Fruit fly (Drosophila melanogaster) whole organism, embryonic: ENCODE measurements around the gene CG1622.

ENCODE experiments used
- ATbp ChIP-seq: fragments of 200-800 bp; sonication (Bioruptor generic); optimal IDR thresholded peaks from 2 replicates; lab custom pipeline; 2017; ENCODE audit warnings: missing biosample characterization, mild to moderate bottlenecking, missing genetic modification characterization, missing genetic modification reagents
- Aef1 ChIP-seq: fragments of 200-800 bp; sonication (Bioruptor generic); IDR thresholded peaks from 3 replicates; pipeline ENCODE4 v1.3.6; 2022; ENCODE audit warnings: missing biosample characterization, missing genetic modification characterization
- Atf6 ChIP-seq: fragments of 200-800 bp; sonication (Bioruptor generic); IDR thresholded peaks from 2 replicates; pipeline ENCODE4 v1.3.6; 2022; ENCODE audit warnings: missing biosample characterization, missing genetic modification characterization
- CG10209 ChIP-seq: fragments of 200-800 bp; sonication (Bioruptor generic); optimal IDR thresholded peaks from 3 replicates; lab custom pipeline; 2017; ENCODE audit warnings: missing biosample characterization, mild to moderate bottlenecking, missing genetic modification characterization, missing genetic modification reagents
- CG11093 ChIP-seq: fragments of 200-800 bp; sonication (Bioruptor generic); IDR thresholded peaks from 3 replicates; pipeline ENCODE4 v1.3.6; 2022; ENCODE audit warnings: missing biosample characterization, missing genetic modification characterization
- CG12071 ChIP-seq: fragments of 200-800 bp; sonication (Bioruptor generic); optimal IDR thresholded peaks from 3 replicates; lab custom pipeline; 2018; ENCODE audit warnings: missing biosample characterization, mild to moderate bottlenecking, missing genetic modification characterization
- CG12155 ChIP-seq: fragments of 200-800 bp; sonication (Bioruptor generic); optimal IDR thresholded peaks from 3 replicates; lab custom pipeline; 2016; ENCODE audit warnings: missing biosample characterization, missing genetic modification characterization
- CG12769 ChIP-seq: fragments of 200-800 bp; sonication (Bioruptor generic); optimal IDR thresholded peaks from 2 replicates; lab custom pipeline; 2019; ENCODE audit warnings: missing biosample characterization, mild to moderate bottlenecking, missing genetic modification characterization, moderate library complexity
- CG13775 ChIP-seq: fragments of 200-800 bp; sonication (Bioruptor generic); optimal IDR thresholded peaks from 3 replicates; lab custom pipeline; 2017; ENCODE audit warnings: missing biosample characterization, mild to moderate bottlenecking, missing genetic modification characterization
- CG14441 ChIP-seq: fragments of 200-800 bp; sonication (Bioruptor generic); IDR thresholded peaks from 2 replicates; pipeline ENCODE4 v1.3.6; 2022; ENCODE audit warnings: missing biosample characterization, missing genetic modification characterization
- CG15011 ChIP-seq: fragments of 200-800 bp; sonication (Bioruptor generic); optimal IDR thresholded peaks from 3 replicates; lab custom pipeline; 2018; ENCODE audit warnings: missing biosample characterization, mild to moderate bottlenecking, missing genetic modification characterization
- CG15269 ChIP-seq: fragments of 200-800 bp; sonication (Bioruptor generic); optimal IDR thresholded peaks from 2 replicates; lab custom pipeline; 2018; ENCODE audit warnings: missing biosample characterization, mild to moderate bottlenecking, missing genetic modification characterization, moderate library complexity
- CG15479 ChIP-seq: fragments of 200-800 bp; sonication (Bioruptor generic); optimal IDR thresholded peaks from 3 replicates; lab custom pipeline; 2019; ENCODE audit warnings: missing biosample characterization, mild to moderate bottlenecking, missing genetic modification characterization, moderate library complexity
- CG1603 ChIP-seq: fragments of 200-800 bp; sonication (Bioruptor generic); optimal IDR thresholded peaks from 2 replicates; lab custom pipeline; 2019; ENCODE audit warnings: missing biosample characterization, mild to moderate bottlenecking, missing genetic modification characterization, moderate library complexity
- CG17829 ChIP-seq: fragments of 200-800 bp; optimal IDR thresholded peaks from 2 replicates; lab custom pipeline; 2019; ENCODE audit warnings: missing biosample characterization, mild to moderate bottlenecking, missing genetic modification characterization, moderate library complexity
- CG31224 ChIP-seq: fragments of 200-800 bp; sonication (Bioruptor generic); IDR thresholded peaks from 2 replicates; pipeline ENCODE4 v1.3.6; 2022; ENCODE audit warnings: missing biosample characterization, missing genetic modification characterization
- CG3281 ChIP-seq: fragments of 200-800 bp; sonication (Bioruptor generic); optimal IDR thresholded peaks from 3 replicates; lab custom pipeline; 2017; ENCODE audit warnings: missing biosample characterization, mild to moderate bottlenecking, missing genetic modification characterization
- CG3847 ChIP-seq: fragments of 200-800 bp; sonication (Bioruptor generic); IDR thresholded peaks from 2 replicates; pipeline ENCODE4 v1.3.6; 2022; ENCODE audit warnings: missing biosample characterization, missing genetic modification characterization
- CG6813 ChIP-seq: fragments of 200-800 bp; sonication (Bioruptor generic); optimal IDR thresholded peaks from 2 replicates; lab custom pipeline; 2017; ENCODE audit warnings: missing biosample characterization, missing genetic modification characterization, mild to moderate bottlenecking, moderate library complexity, missing genetic modification reagents
- CG7372 ChIP-seq: fragments of 200-800 bp; sonication (Bioruptor generic); IDR thresholded peaks from 2 replicates; pipeline ENCODE4 v1.3.6; 2022; ENCODE audit warnings: missing biosample characterization, missing genetic modification characterization
- CG9609 ChIP-seq: fragments of 200-800 bp; sonication (Bioruptor generic); optimal IDR thresholded peaks from 3 replicates; lab custom pipeline; 2016; ENCODE audit warnings: missing biosample characterization, missing genetic modification characterization
- Dek ChIP-seq: fragments of 200-800 bp; sonication (Bioruptor generic); optimal IDR thresholded peaks from 3 replicates; lab custom pipeline; 2019; ENCODE audit warnings: missing biosample characterization, mild to moderate bottlenecking, missing genetic modification characterization, moderate library complexity
- Dip3 ChIP-seq: fragments of 200-800 bp; sonication (Bioruptor generic); optimal IDR thresholded peaks from 3 replicates; lab custom pipeline; 2016; ENCODE audit warnings: missing biosample characterization, missing genetic modification characterization
- E2f1 ChIP-seq: fragments of 200-800 bp; sonication (Bioruptor generic); IDR thresholded peaks from 2 replicates; pipeline ENCODE4 v1.3.6; 2022; ENCODE audit warnings: missing biosample characterization, missing genetic modification characterization
- HLH54F ChIP-seq: fragments of 200-800 bp; sonication (Bioruptor generic); optimal IDR thresholded peaks from 3 replicates; lab custom pipeline; 2016; ENCODE audit warnings: missing biosample characterization, missing genetic modification characterization
- HLHmδ ChIP-seq: fragments of 200-800 bp; sonication (Bioruptor generic); optimal IDR thresholded peaks from 2 replicates; lab custom pipeline; 2018; ENCODE audit warnings: missing biosample characterization, mild to moderate bottlenecking, missing genetic modification characterization, moderate library complexity
- Hr51 ChIP-seq, 2 experiments: fragments of 200-800 bp; sonication (Bioruptor generic); optimal IDR thresholded peaks; 2 replicates in 1 of 2; 3 replicates in 1 of 2; lab custom pipeline; 2016 to 2018; ENCODE audit warnings: missing biosample characterization in 2 of 2, missing genetic modification characterization in 2 of 2, mild to moderate bottlenecking in 1 of 2, moderate library complexity in 1 of 2
- Nf-YB ChIP-seq: fragments of 200-800 bp; sonication (Bioruptor generic); optimal IDR thresholded peaks from 3 replicates; lab custom pipeline; 2019; ENCODE audit warnings: missing biosample characterization, mild to moderate bottlenecking, missing genetic modification characterization, moderate library complexity
- PHDP ChIP-seq: fragments of 200-800 bp; sonication (Bioruptor generic); optimal IDR thresholded peaks from 3 replicates; lab custom pipeline; 2018; ENCODE audit warnings: missing biosample characterization, mild to moderate bottlenecking, missing genetic modification characterization, moderate library complexity
- Sox100B ChIP-seq: fragments of 200-800 bp; sonication (Bioruptor generic); optimal IDR thresholded peaks from 3 replicates; lab custom pipeline; 2018; ENCODE audit warnings: missing biosample characterization, mild to moderate bottlenecking, missing genetic modification characterization
- Taf1 ChIP-seq: fragments of 200-800 bp; sonication (Bioruptor generic); IDR thresholded peaks from 2 replicates; pipeline ENCODE4 v1.3.6; 2022; ENCODE audit warnings: missing biosample characterization, missing genetic modification characterization
- Xrp1 ChIP-seq: fragments of 200-800 bp; sonication (Bioruptor generic); IDR thresholded peaks from 2 replicates; pipeline ENCODE4 v1.3.6; 2022; ENCODE audit warnings: missing biosample characterization, missing genetic modification characterization
- ase ChIP-seq: fragments of 200-800 bp; sonication (Bioruptor generic); IDR thresholded peaks from 3 replicates; pipeline ENCODE4 v1.3.6; 2022; ENCODE audit warnings: missing biosample characterization, missing genetic modification characterization
- bab2 ChIP-seq: fragments of 200-800 bp; sonication (Bioruptor generic); optimal IDR thresholded peaks from 2 replicates; lab custom pipeline; 2016; ENCODE audit warnings: missing biosample characterization, missing genetic modification characterization
- bowl ChIP-seq: fragments of 200-800 bp; sonication (Bioruptor generic); IDR thresholded peaks from 2 replicates; pipeline ENCODE4 v1.3.6; 2022; ENCODE audit warnings: missing biosample characterization, missing genetic modification characterization
- bsh ChIP-seq, 2 experiments: fragments of 200-800 bp; sonication (Bioruptor generic); optimal IDR thresholded peaks; 2 replicates each; lab custom pipeline; 2017 to 2018; ENCODE audit warnings: mild to moderate bottlenecking in 2 of 2, missing biosample characterization in 2 of 2, missing genetic modification characterization in 2 of 2, moderate library complexity in 1 of 2
- chinmo ChIP-seq: fragments of 200-800 bp; sonication (Bioruptor generic); IDR thresholded peaks from 4 replicates; pipeline ENCODE4 v1.3.6; 2022; ENCODE audit warnings: missing biosample characterization, missing genetic modification characterization; ENCODE audit not compliant: partially characterized antibody
- esg ChIP-seq: fragments of 200-800 bp; sonication (Bioruptor generic); conservative IDR thresholded peaks from 2 replicates; pipeline ENCODE4 v1.3.6; 2022; ENCODE audit warnings: missing biosample characterization, missing genetic modification characterization
- eve ChIP-seq, 2 experiments: fragments of >200 bp; optimal IDR thresholded peaks; 2 replicates each; lab custom pipeline; 2017; ENCODE audit warnings: missing biosample characterization in 2 of 2, missing genetic modification characterization in 2 of 2
- fd64A ChIP-seq: fragments of 200-800 bp; sonication (Bioruptor generic); optimal IDR thresholded peaks from 3 replicates; lab custom pipeline; 2018; ENCODE audit warnings: missing biosample characterization, mild to moderate bottlenecking, missing genetic modification characterization
- ind ChIP-seq: fragments of 200-800 bp; sonication (Bioruptor generic); optimal IDR thresholded peaks from 3 replicates; lab custom pipeline; 2016; ENCODE audit warnings: missing biosample characterization, missing genetic modification characterization
- kay ChIP-seq: fragments of 200-800 bp; sonication (Bioruptor generic); optimal IDR thresholded peaks from 2 replicates; lab custom pipeline; 2016; ENCODE audit warnings: missing biosample characterization, missing genetic modification characterization
- lbe ChIP-seq: fragments of 200-800 bp; sonication (Bioruptor generic); optimal IDR thresholded peaks from 2 replicates; lab custom pipeline; 2016; ENCODE audit warnings: missing biosample characterization, mild to moderate bottlenecking, missing genetic modification characterization
- lmd ChIP-seq: fragments of 200-800 bp; sonication (Bioruptor generic); IDR thresholded peaks from 2 replicates; pipeline ENCODE4 v1.3.6; 2022; ENCODE audit warnings: missing biosample characterization, missing genetic modification characterization
- pum ChIP-seq: fragments of 200-800 bp; sonication (Bioruptor generic); optimal IDR thresholded peaks from 2 replicates; lab custom pipeline; 2016; ENCODE audit warnings: missing biosample characterization, missing genetic modification characterization
- ranshi ChIP-seq: fragments of 200-800 bp; sonication (Bioruptor generic); IDR thresholded peaks from 2 replicates; pipeline ENCODE4 v1.3.6; 2022; ENCODE audit warnings: missing biosample characterization, missing genetic modification characterization
- stc ChIP-seq: fragments of 200-800 bp; sonication (Bioruptor generic); IDR thresholded peaks from 2 replicates; pipeline ENCODE4 v1.3.6; 2022; ENCODE audit warnings: missing biosample characterization, missing genetic modification characterization
- tap ChIP-seq: fragments of 200-800 bp; optimal IDR thresholded peaks from 3 replicates; lab custom pipeline; 2019; ENCODE audit warnings: missing biosample characterization, mild to moderate bottlenecking, missing genetic modification characterization, moderate library complexity
- twi ChIP-seq: fragments of 200-800 bp; optimal IDR thresholded peaks from 2 replicates; lab custom pipeline; 2019; ENCODE audit warnings: missing biosample characterization, mild to moderate bottlenecking, missing genetic modification characterization, moderate library complexity

Gene CG1622

DNA sequence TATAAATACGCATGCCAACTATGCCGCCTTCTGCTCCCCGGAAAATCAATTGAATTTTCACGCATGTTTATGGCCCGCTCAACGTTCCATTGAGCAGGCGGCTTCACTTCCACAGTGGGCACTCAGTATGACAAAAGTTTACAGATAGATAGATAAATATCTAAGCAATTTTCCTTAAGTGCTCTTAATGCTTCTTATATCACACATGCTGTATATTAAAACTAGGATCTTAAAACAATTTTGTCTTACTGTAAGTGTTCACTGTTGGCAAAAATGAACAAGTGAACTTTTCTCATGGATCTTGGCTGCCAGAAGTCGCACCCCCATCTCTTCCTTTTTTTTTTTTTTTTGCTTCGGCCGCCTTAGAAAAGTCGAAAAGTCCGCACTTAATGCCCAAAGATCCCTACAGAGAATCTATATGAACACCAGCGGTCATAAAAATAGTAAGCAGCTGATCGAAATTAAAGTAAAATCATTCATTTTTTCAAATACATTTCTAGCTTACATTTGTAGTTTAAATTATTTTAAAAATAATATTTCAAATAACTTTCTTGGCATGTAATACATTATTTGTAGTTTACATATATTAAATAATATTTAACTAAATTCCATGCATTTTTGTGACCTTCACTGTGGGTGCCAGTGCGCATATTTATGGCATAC, 43.7 kb upstream of the CG1622 start (continued):
- TF ChIP-seq CG13775 (GFP tag; lab: Kevin White, UChicago) (peak; percentile 8), fd64A (GFP tag; lab: Kevin White, UChicago) (no peak), CG31224 (peak; percentile 53), CG7372 (0 out of 2 replicates have a peak, but pooled peaks have one; percentile 16), CG10209 (GFP tag; lab: Kevin White, UChicago) (peak; percentile 20), bowl (GFP tag; lab: Robert Waterston, UW) (0 out of 2 replicates have a peak, but pooled peaks have one; percentile 33), CG6813 (GFP tag; lab: Kevin White, UChicago) (no peak), stc (GFP tag; lab: Robert Waterston, UW) (peak; percentile 52), E2f1 (GFP tag; lab: Robert Waterston, UW) (peak; percentile 56), Nf-YB (GFP tag; lab: Kevin White, UChicago) (peak; percentile 4), CG15269 (peak; percentile 50), pum (GFP tag; lab: Kevin White, UChicago) (peak; percentile 17), esg (GFP tag; lab: Robert Waterston, UW) (peak; percentile 28; the same call in 1 of the 2 replicates), ind (GFP tag; lab: Kevin White, UChicago) (peak; percentile 40), CG3281 (GFP tag; lab: Kevin White, UChicago) (peak; percentile 12), bsh (GFP tag; optimal IDR thresholded peaks at IDR 0.05; lab: Kevin White, UChicago) (peak in 1 of 2 experiments; percentile 31), CG11093 (GFP tag; lab: Robert Waterston, UW) (no peak), ATbp (GFP tag; lab: Kevin White, UChicago) (peak; percentile 31), Xrp1 (GFP tag; lab: Robert Waterston, UW) (peak; percentile 22), lmd (GFP tag; lab: Robert Waterston, UW) (peak; percentile 56), CG14441 (GFP tag; lab: Robert Waterston, UW) (peak; percentile 77), Aef1 (GFP tag; lab: Robert Waterston, UW) (peak; percentile 51), CG15011 (GFP tag; lab: Kevin White, UChicago) (no peak), chinmo (no peak), ranshi (GFP tag; lab: Robert Waterston, UW) (peak; percentile 52; the same call in 1 of the 2 replicates), CG15479 (GFP tag; lab: Kevin White, UChicago) (no peak), Sox100B (GFP tag; lab: Kevin White, UChicago) (peak; percentile 24), Dek (peak; percentile 12), CG1603 (peak; percentile 58), eve (GFP tag; optimal IDR thresholded peaks at IDR 0.05; lab: Kevin White, UChicago) (peak in 1 of 2 experiments; percentile 21), Dip3 (GFP tag; lab: Kevin White, UChicago) (peak; percentile 33), CG12155 (peak; percentile 27), Hr51 (GFP tag; optimal IDR thresholded peaks at IDR 0.05; lab: Kevin White, UChicago) (peak; percentile 21 to 56), ase (GFP tag; lab: Robert Waterston, UW) (0 out of 3 replicates have a peak, but pooled peaks have one; percentile 29), CG12769 (peak; percentile 66), bab2 (GFP tag; lab: Kevin White, UChicago) (peak; percentile 42), CG3847 (GFP tag; lab: Robert Waterston, UW) (peak; percentile 36; the same call in 1 of the 2 replicates), HLHmδ (GFP tag; lab: Kevin White, UChicago) (no peak), Taf1 (GFP tag; lab: Robert Waterston, UW) (peak; percentile 14; the same call in 1 of the 2 replicates), twi (tag; lab: Kevin White, UChicago) (peak; percentile 34), kay (no peak), CG12071 (GFP tag; lab: Kevin White, UChicago) (no peak), PHDP (tag; lab: Kevin White, UChicago) (peak; percentile 42), lbe (no peak), Atf6 (0 out of 2 replicates have a peak, but pooled peaks have one; percentile 12), tap (tag; lab: Kevin White, UChicago) (peak; percentile 25), HLH54F (GFP tag; lab: Kevin White, UChicago) (peak; percentile 44), CG9609 (GFP tag; lab: Kevin White, UChicago) (peak; percentile 35), CG17829 (tag; lab: Kevin White, UChicago) (peak; percentile 32)
